Worm (Caenorhabditis elegans) whole organism, L2 larva: ENCODE results near the gene gpd-2.

Experiments used
- ceh-82 ChIP-seq: fragments of 150-350 bp; optimal IDR thresholded peaks from 2 replicates; lab custom pipeline; 2014; ENCODE audit warnings: missing biosample characterization, missing genetic modification characterization
- egl-27 ChIP-seq: sonication (generic microtip); optimal IDR thresholded peaks from 3 replicates; lab custom pipeline; 2017; ENCODE audit warnings: missing biosample characterization, missing genetic modification reagents, missing genetic modification characterization
- lin-13 ChIP-seq: fragments of 150-350 bp; optimal IDR thresholded peaks from 2 replicates; lab custom pipeline; 2014; ENCODE audit warnings: missing biosample characterization, missing genetic modification reagents, missing genetic modification characterization
- unc-62 ChIP-seq: fragments of 150-350 bp; optimal IDR thresholded peaks from 2 replicates; lab custom pipeline; 2014; ENCODE audit warnings: missing biosample characterization, missing genetic modification reagents, missing genetic modification characterization
- ztf-4 ChIP-seq: fragments of 150-350 bp; optimal IDR thresholded peaks from 2 replicates; lab custom pipeline; 2014; ENCODE audit warnings: missing biosample characterization, missing genetic modification characterization

- TF ChIP-seq ceh-82 (tag; lab: Kevin White, UChicago) (no peak), egl-27 (no peak), unc-62 (GFP tag; lab: Kevin White, UChicago) (no peak), lin-13 (GFP tag; lab: Kevin White, UChicago) (no peak), ztf-4 (tag; lab: Kevin White, UChicago) (no peak)
These were observed 20.7 kb upstream of the gpd-2 start, which contains the start of gene K10B3.1 for ce11 chrX:3135186-3135585.
